Fruit fly (Drosophila melanogaster): ENCODE results near the gene LysE.

LysE gene

DNA sequence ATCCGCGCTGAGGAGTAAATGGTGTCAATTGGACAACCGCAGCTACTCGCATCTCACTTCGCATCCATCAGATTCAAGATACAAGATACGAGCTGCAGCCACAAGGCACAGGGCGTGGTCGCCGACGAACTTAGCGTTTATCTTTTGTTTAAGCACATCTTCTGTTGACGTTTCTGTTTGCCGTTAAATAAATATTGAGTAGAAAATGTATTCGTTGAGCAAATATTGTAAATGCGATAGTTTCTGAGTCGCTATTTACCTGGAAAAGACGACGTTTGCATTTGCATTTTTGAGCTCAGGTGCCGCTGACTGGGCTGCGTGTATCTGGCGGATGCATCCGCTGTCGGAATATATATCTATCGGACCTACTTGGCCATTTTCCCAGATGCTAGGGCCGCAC is 46.4 kb upstream of the LysE start (continued):
- TF ChIP-seq CG1792 (GFP tag; optimal IDR thresholded peaks at IDR 0.05): peak; percentile 38
- no peak for TF ChIP-seq CG16779 (GFP tag; IDR thresholded peaks at IDR 0.05)
- TF ChIP-seq wek (GFP tag; optimal IDR thresholded peaks at IDR 0.05): peak; percentile 85
- TF ChIP-seq Stat92E (GFP tag; optimal IDR thresholded peaks at IDR 0.05): no peak
- peak; percentile 35; the same call in 1 of the 2 replicates for TF ChIP-seq CG14014 (GFP tag; IDR thresholded peaks at IDR 0.05)
- no peak for TF ChIP-seq kay (GFP tag; optimal IDR thresholded peaks at IDR 0.05)
- peak; percentile 8 for TF ChIP-seq NC2α (GFP tag; optimal IDR thresholded peaks at IDR 0.05)
- TF ChIP-seq CG11696 (GFP tag; IDR thresholded peaks at IDR 0.05): no peak
- peak; percentile 45 for TF ChIP-seq CG8281 (tag; optimal IDR thresholded peaks at IDR 0.05)
- TF ChIP-seq CG1529 (GFP tag; optimal IDR thresholded peaks at IDR 0.05): peak; percentile 84
- peak; percentile 40 for TF ChIP-seq CoRest (tag; optimal IDR thresholded peaks at IDR 0.05)
- TF ChIP-seq org-1 (GFP tag; optimal IDR thresholded peaks at IDR 0.05): peak; percentile 52
- peak; percentile 33 for TF ChIP-seq bigmax (GFP tag; optimal IDR thresholded peaks at IDR 0.05)
- TF ChIP-seq CG12236 (GFP tag; optimal IDR thresholded peaks at IDR 0.05): peak; percentile 39
- TF ChIP-seq D19A (tag; optimal IDR thresholded peaks at IDR 0.05): peak; percentile 14
- peak; percentile 60; the same call in 1 of the 2 replicates for TF ChIP-seq CG17328 (GFP tag; IDR thresholded peaks at IDR 0.05)
- TF ChIP-seq Ssrp (tag; optimal IDR thresholded peaks at IDR 0.05): no peak
- TF ChIP-seq CG14965 (GFP tag; optimal IDR thresholded peaks at IDR 0.05; ENCODE audit: borderline replicate concordance): no peak
- TF ChIP-seq zen2 (GFP tag; IDR thresholded peaks at IDR 0.05; ENCODE audit: partially characterized antibody): no peak
- TF ChIP-seq Atf-2 (GFP tag; optimal IDR thresholded peaks at IDR 0.05): no peak
- no peak for TF ChIP-seq ro (GFP tag; IDR thresholded peaks at IDR 0.05)
- TF ChIP-seq CG7987 (GFP tag; optimal IDR thresholded peaks at IDR 0.05): peak; percentile 64
- TF ChIP-seq CG11504 (tag; optimal IDR thresholded peaks at IDR 0.05): peak; percentile 56
- peak; percentile 87 for TF ChIP-seq MTF-1 (GFP tag; optimal IDR thresholded peaks at IDR 0.05; ENCODE audit: borderline replicate concordance)
- TF ChIP-seq lov (optimal IDR thresholded peaks at IDR 0.05): no peak
- TF ChIP-seq lov (GFP tag; IDR thresholded peaks at IDR 0.05): peak; percentile 79; the same call in 1 of the 3 replicates
- TF ChIP-seq Taf1 (GFP tag; IDR thresholded peaks at IDR 0.05): no peak
- TF ChIP-seq CG3407 (GFP tag; optimal IDR thresholded peaks at IDR 0.05): peak; percentile 92
- peak; percentile 64 for TF ChIP-seq CG33213 (GFP tag; optimal IDR thresholded peaks at IDR 0.05)
- no peak for TF ChIP-seq Aef1 (GFP tag; IDR thresholded peaks at IDR 0.05)
- no peak for TF ChIP-seq sna (GFP tag; IDR thresholded peaks at IDR 0.05; ENCODE audit: partially characterized antibody)
- peak; percentile 61 for TF ChIP-seq CG17186 (GFP tag; optimal IDR thresholded peaks at IDR 0.05)
- peak; percentile 25 for TF ChIP-seq CG17829 (tag; optimal IDR thresholded peaks at IDR 0.05)
- no peak for TF ChIP-seq slp2 (GFP tag; optimal IDR thresholded peaks at IDR 0.05)
- TF ChIP-seq C15 (GFP tag; IDR thresholded peaks at IDR 0.05): no peak
- TF ChIP-seq CG8359 (GFP tag; optimal IDR thresholded peaks at IDR 0.05; ENCODE audit: borderline replicate concordance): peak; percentile 75
- TF ChIP-seq CkIIα-i1 (GFP tag; IDR thresholded peaks at IDR 0.05): no peak
- TF ChIP-seq CG2889 (GFP tag; IDR thresholded peaks at IDR 0.05): no peak
- TF ChIP-seq CG13894 (tag; optimal IDR thresholded peaks at IDR 0.05): no peak
- TF ChIP-seq Kr (GFP tag; optimal IDR thresholded peaks at IDR 0.05): peak; percentile 94
- TF ChIP-seq zfh1 (GFP tag; IDR thresholded peaks at IDR 0.05): peak; percentile 88
- TF ChIP-seq shn (GFP tag; optimal IDR thresholded peaks at IDR 0.05): no peak
- TF ChIP-seq crp (GFP tag; optimal IDR thresholded peaks at IDR 0.05): no peak
- peak; percentile 70 for TF ChIP-seq Blimp-1 (GFP tag; optimal IDR thresholded peaks at IDR 0.05)
- no peak for TF ChIP-seq Doc3 (GFP tag; IDR thresholded peaks at IDR 0.05; ENCODE audit: partially characterized antibody)
- no peak for TF ChIP-seq CG13123 (GFP tag; optimal IDR thresholded peaks at IDR 0.05)
- TF ChIP-seq B-H1 (GFP tag; IDR thresholded peaks at IDR 0.05): no peak
- peak; percentile 22; the same call in 1 of the 2 replicates for TF ChIP-seq ranshi (GFP tag; IDR thresholded peaks at IDR 0.05)
- peak; percentile 25 for TF ChIP-seq caup (GFP tag; optimal IDR thresholded peaks at IDR 0.05; ENCODE audit: severe bottlenecking)
- TF ChIP-seq lola (GFP tag; optimal IDR thresholded peaks at IDR 0.05): peak in 1 of 3 experiments; percentile 60
